Worm (Caenorhabditis elegans) whole organism, L1 larva: ENCODE results near the gene crb-1.

Source experiments
- C04F5.9 ChIP-seq: sonication (generic microtip); optimal IDR thresholded peaks from 2 replicates; lab custom pipeline; 2016; ENCODE audit warnings: missing genetic modification characterization, missing compliant biosample characterization
- F16B12.6 ChIP-seq: fragments of 150-350 bp; optimal IDR thresholded peaks from 2 replicates; lab custom pipeline; 2014; ENCODE audit warnings: missing biosample characterization, missing genetic modification characterization
- Y116A8C.19 ChIP-seq: sonication (generic microtip); optimal IDR thresholded peaks from 2 replicates; lab custom pipeline; 2016; ENCODE audit warnings: missing compliant biosample characterization, missing genetic modification characterization, borderline replicate concordance
- alr-1 ChIP-seq: fragments of 200-800 bp; sonication (Bioruptor generic); optimal IDR thresholded peaks from 2 replicates; lab custom pipeline; 2018; ENCODE audit warnings: borderline replicate concordance, mild to moderate bottlenecking, missing genetic modification characterization, missing compliant biosample characterization
- aly-2 ChIP-seq: fragments of 150-350 bp; optimal IDR thresholded peaks from 2 replicates; lab custom pipeline; 2014; ENCODE audit warnings: missing biosample characterization, missing genetic modification characterization
- ama-1 ChIP-seq: fragments of 150-350 bp; optimal IDR thresholded peaks from 2 replicates; lab custom pipeline; 2014
- ceh-63 ChIP-seq: fragments of 200-800 bp; sonication (Bioruptor generic); optimal IDR thresholded peaks from 2 replicates; lab custom pipeline; 2018; ENCODE audit warnings: mild to moderate bottlenecking, missing genetic modification characterization, missing compliant biosample characterization
- ceh-8 ChIP-seq: fragments of 200-800 bp; sonication (Bioruptor generic); optimal IDR thresholded peaks from 2 replicates; lab custom pipeline; 2018; ENCODE audit warnings: mild to moderate bottlenecking, missing genetic modification characterization, moderate library complexity, missing compliant biosample characterization
- ceh-82 ChIP-seq, 3 experiments: fragments of 150-350 bp in 1 of 3; sonication (generic microtip) in 2 of 3; optimal IDR thresholded peaks; 2 replicates each; lab custom pipeline; 2014 to 2017; ENCODE audit warnings: missing biosample characterization in 3 of 3, missing genetic modification characterization in 3 of 3
- ceh-88 ChIP-seq: fragments of 200-800 bp; sonication (Bioruptor generic); IDR thresholded peaks from 2 replicates; pipeline ENCODE4 v1.3.6; 2022; ENCODE audit warnings: missing genetic modification characterization, missing compliant biosample characterization
- ces-1 ChIP-seq: fragments of 150-350 bp; optimal IDR thresholded peaks from 2 replicates; lab custom pipeline; 2014; ENCODE audit warnings: missing biosample characterization, missing genetic modification reagents, missing genetic modification characterization
- dpl-1 ChIP-seq, 3 experiments: fragments of 150-350 bp in 2 of 3; sonication (generic microtip) in 1 of 3; optimal IDR thresholded peaks; 2 replicates each; lab custom pipeline; 2014 to 2017; ENCODE audit warnings: missing biosample characterization in 3 of 3, missing genetic modification characterization in 3 of 3, missing genetic modification reagents in 3 of 3
- dsc-1 ChIP-seq: sonication (generic microtip); optimal IDR thresholded peaks from 2 replicates; lab custom pipeline; 2016; ENCODE audit warnings: mild to moderate bottlenecking, missing genetic modification characterization, missing compliant biosample characterization
- efl-3 ChIP-seq: fragments of 200-800 bp; sonication (Bioruptor generic); optimal IDR thresholded peaks from 2 replicates; lab custom pipeline; 2018; ENCODE audit warnings: mild to moderate bottlenecking, missing genetic modification characterization, missing compliant biosample characterization
- egl-13 ChIP-seq: sonication (generic microtip); optimal IDR thresholded peaks from 2 replicates; lab custom pipeline; 2016; ENCODE audit warnings: missing genotype, missing genetic modification reagents, missing genetic modification characterization, missing compliant biosample characterization
- egl-27 ChIP-seq, 2 experiments: fragments of 150-350 bp in 1 of 2; sonication (generic microtip); optimal IDR thresholded peaks; 3 replicates each; lab custom pipeline; 2017 to 2018; ENCODE audit warnings: missing biosample characterization in 2 of 2, missing genetic modification characterization in 2 of 2, missing genetic modification reagents in 2 of 2
- elt-2 ChIP-seq: sonication (generic microtip); optimal IDR thresholded peaks from 2 replicates; lab custom pipeline; 2016; ENCODE audit warnings: missing genetic modification characterization, mild to moderate bottlenecking, inconsistent platforms, missing compliant biosample characterization, missing genetic modification reagents
- elt-3 ChIP-seq, 6 experiments: fragments of 150-350 bp in 1 of 6; sonication (generic microtip); optimal IDR thresholded peaks; 2 replicates each; lab custom pipeline; 2017 to 2018; ENCODE audit warnings: missing biosample characterization in 6 of 6, missing genetic modification characterization in 6 of 6, inconsistent platforms in 1 of 6
- ets-5 ChIP-seq: fragments of 200-800 bp; sonication (Bioruptor generic); IDR thresholded peaks from 2 replicates; pipeline ENCODE4 v1.3.6; 2022; ENCODE audit warnings: missing genetic modification characterization, missing compliant biosample characterization
- fkh-10 ChIP-seq: sonication (generic microtip); optimal IDR thresholded peaks from 2 replicates; lab custom pipeline; 2017; ENCODE audit warnings: missing biosample characterization, missing genetic modification reagents, missing genetic modification characterization
- hlh-17 ChIP-seq: fragments of 200-800 bp; sonication (Bioruptor generic); optimal IDR thresholded peaks from 2 replicates; lab custom pipeline; 2018; ENCODE audit warnings: missing genetic modification characterization, mild to moderate bottlenecking, missing compliant biosample characterization, moderate library complexity, borderline replicate concordance
- hlh-4 ChIP-seq: sonication (generic microtip); optimal IDR thresholded peaks from 2 replicates; lab custom pipeline; 2016; ENCODE audit warnings: mild to moderate bottlenecking, missing genetic modification characterization, missing compliant biosample characterization
- jun-1 ChIP-seq: fragments of 150-350 bp; optimal IDR thresholded peaks from 2 replicates; lab custom pipeline; 2014; ENCODE audit warnings: missing biosample characterization, missing genetic modification reagents, missing genetic modification characterization
- lin-13 ChIP-seq: fragments of 150-350 bp; optimal IDR thresholded peaks from 2 replicates; lab custom pipeline; 2014; ENCODE audit warnings: missing biosample characterization, missing genetic modification reagents, missing genetic modification characterization
- lin-14 ChIP-seq: fragments of 200-800 bp; sonication (Bioruptor generic); optimal IDR thresholded peaks from 2 replicates; lab custom pipeline; 2018; ENCODE audit warnings: mild to moderate bottlenecking, missing genetic modification characterization, moderate library complexity, missing compliant biosample characterization
- lin-39 ChIP-seq: fragments of 150-350 bp; optimal IDR thresholded peaks from 2 replicates; lab custom pipeline; 2014; ENCODE audit warnings: missing biosample characterization, missing genetic modification reagents, missing genetic modification characterization
- lir-3 ChIP-seq: sonication (generic microtip); optimal IDR thresholded peaks from 2 replicates; lab custom pipeline; 2016; ENCODE audit warnings: mild to moderate bottlenecking, missing genetic modification characterization, moderate library complexity, missing compliant biosample characterization; ENCODE audit not compliant: poor library complexity
- lsy-2 ChIP-seq, 2 experiments: fragments of 150-350 bp; optimal IDR thresholded peaks; 2 replicates each; lab custom pipeline; 2014; ENCODE audit warnings: missing biosample characterization in 2 of 2, missing genetic modification characterization in 2 of 2
- mdl-1 ChIP-seq, 2 experiments: fragments of 150-350 bp; optimal IDR thresholded peaks; 2 replicates each; lab custom pipeline; 2014 to 2017; ENCODE audit warnings: missing biosample characterization in 2 of 2, missing genetic modification characterization in 2 of 2, inconsistent platforms in 1 of 2
- mef-2 ChIP-seq: fragments of 150-350 bp; optimal IDR thresholded peaks from 2 replicates; lab custom pipeline; 2014; ENCODE audit warnings: missing biosample characterization, missing genetic modification characterization
- mep-1 ChIP-seq: fragments of 150-350 bp; optimal IDR thresholded peaks from 2 replicates; lab custom pipeline; 2014; ENCODE audit warnings: missing biosample characterization, missing genetic modification characterization
- nhr-11 ChIP-seq: fragments of 150-350 bp; optimal IDR thresholded peaks from 2 replicates; lab custom pipeline; 2014; ENCODE audit warnings: missing biosample characterization, missing genetic modification characterization
- nhr-19 ChIP-seq: fragments of 200-800 bp; sonication (Bioruptor generic); conservative IDR thresholded peaks from 2 replicates; pipeline ENCODE4 v1.3.6; 2022; ENCODE audit warnings: missing genetic modification characterization, missing compliant biosample characterization
- nhr-20 ChIP-seq: sonication (generic microtip); optimal IDR thresholded peaks from 2 replicates; lab custom pipeline; 2016; ENCODE audit warnings: mild to moderate bottlenecking, missing genetic modification characterization, missing compliant biosample characterization
- nhr-237 ChIP-seq: fragments of 150-350 bp; optimal IDR thresholded peaks from 2 replicates; lab custom pipeline; 2014; ENCODE audit warnings: missing biosample characterization, missing genetic modification characterization
- nhr-71 ChIP-seq: sonication (generic microtip); optimal IDR thresholded peaks from 2 replicates; lab custom pipeline; 2016; ENCODE audit warnings: mild to moderate bottlenecking, missing genetic modification characterization, moderate library complexity, missing compliant biosample characterization
- nhr-76 ChIP-seq: sonication (generic microtip); optimal IDR thresholded peaks from 2 replicates; lab custom pipeline; 2017; ENCODE audit warnings: missing biosample characterization, missing genetic modification characterization
- nhr-77 ChIP-seq: fragments of 150-350 bp; optimal IDR thresholded peaks from 2 replicates; lab custom pipeline; 2014; ENCODE audit warnings: missing biosample characterization, missing genetic modification characterization
- nhr-84 ChIP-seq: sonication (generic microtip); optimal IDR thresholded peaks from 2 replicates; lab custom pipeline; 2017; ENCODE audit warnings: missing biosample characterization, missing genetic modification characterization
- nhr-85 ChIP-seq: sonication (generic microtip); peaks from one replicate; lab custom pipeline; 2016; ENCODE audit warnings: missing genetic modification characterization, inconsistent platforms, missing compliant biosample characterization
- pag-3 ChIP-seq: sonication (generic microtip); optimal IDR thresholded peaks from 2 replicates; lab custom pipeline; 2017; ENCODE audit warnings: missing genetic modification characterization, mild to moderate bottlenecking, missing compliant biosample characterization, antibody characterized with exemption, borderline replicate concordance; ENCODE audit not compliant: insufficient read depth
- pqm-1 ChIP-seq: sonication (generic microtip); optimal IDR thresholded peaks from 3 replicates; lab custom pipeline; 2017; ENCODE audit warnings: missing biosample characterization, missing genetic modification characterization
- skn-1 ChIP-seq: fragments of 150-350 bp; optimal IDR thresholded peaks from 2 replicates; lab custom pipeline; 2014; ENCODE audit warnings: missing biosample characterization, missing genetic modification characterization
- snpc-4 ChIP-seq: fragments of 150-350 bp; optimal IDR thresholded peaks from 2 replicates; lab custom pipeline; 2014; ENCODE audit warnings: missing biosample characterization, missing genetic modification characterization
- sox-4 ChIP-seq: sonication (generic microtip); optimal IDR thresholded peaks from 2 replicates; lab custom pipeline; 2016; ENCODE audit warnings: missing genetic modification characterization, missing compliant biosample characterization
- tbx-2 ChIP-seq: sonication (generic microtip); optimal IDR thresholded peaks from 2 replicates; lab custom pipeline; 2016; ENCODE audit warnings: missing genetic modification characterization, missing compliant biosample characterization
- unc-130 ChIP-seq: fragments of 150-350 bp; optimal IDR thresholded peaks from 2 replicates; lab custom pipeline; 2017; ENCODE audit warnings: missing biosample characterization, missing genetic modification characterization, inconsistent platforms
- unc-62 ChIP-seq: fragments of 150-350 bp; optimal IDR thresholded peaks from 2 replicates; lab custom pipeline; 2014; ENCODE audit warnings: missing biosample characterization, missing genetic modification reagents, missing genetic modification characterization
- unc-86 ChIP-seq: sonication (generic microtip); optimal IDR thresholded peaks from 2 replicates; lab custom pipeline; 2016; ENCODE audit warnings: missing genetic modification characterization, missing compliant biosample characterization
- vab-15 ChIP-seq: sonication (generic microtip); optimal IDR thresholded peaks from 2 replicates; lab custom pipeline; 2017; ENCODE audit warnings: missing genotype, mild to moderate bottlenecking, missing genetic modification characterization, missing compliant biosample characterization
- xbp-1 ChIP-seq: sonication (generic microtip); optimal IDR thresholded peaks from 2 replicates; lab custom pipeline; 2016; ENCODE audit warnings: missing genetic modification characterization, missing compliant biosample characterization
- ztf-11 ChIP-seq, 2 experiments: sonication (generic microtip); optimal IDR thresholded peaks; 2 replicates each; lab custom pipeline; 2016 to 2017; ENCODE audit warnings: missing genetic modification characterization in 2 of 2, missing biosample characterization in 1 of 2, missing compliant biosample characterization in 1 of 2

The crb-1 gene

DNA sequence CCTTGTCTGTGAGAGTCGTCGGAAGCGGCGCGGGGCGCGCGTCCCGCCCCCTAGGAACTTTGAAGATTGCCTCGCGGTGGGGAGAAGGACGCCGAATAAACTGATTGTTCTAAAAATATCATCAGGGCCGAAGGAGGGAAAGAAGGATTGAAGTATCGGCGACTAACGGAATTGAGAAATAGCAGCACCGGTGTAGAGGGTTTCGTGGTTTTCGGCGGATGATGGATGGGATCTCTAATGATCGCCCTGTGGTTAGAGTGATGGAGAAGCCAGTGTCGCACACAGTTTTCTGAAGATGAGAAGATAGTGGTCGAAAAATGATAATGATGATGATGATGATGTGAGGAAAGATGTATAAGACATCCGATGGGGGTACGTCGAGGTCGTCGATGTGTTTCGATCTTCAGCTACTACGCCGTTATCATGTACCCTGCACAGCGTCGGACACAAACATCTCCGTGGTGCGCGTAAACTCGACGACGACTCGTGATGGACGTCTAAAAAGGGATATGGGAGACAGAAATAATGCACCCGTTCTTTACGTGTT lies 7.8 kb upstream of the crb-1 start, which contains the start of gene osm-11:
osm-11 (minus strand) TSS at position 51 of the 547 bp plus-strand sequence.
- TF ChIP-seq Y116A8C.19 (tag; lab: Kevin White, UChicago), result no peak
- TF ChIP-seq egl-27 (tag; optimal IDR thresholded peaks at IDR 0.05; lab: Kevin White, UChicago), result peak in 1 of 2 experiments; percentile 20
- no peak for TF ChIP-seq ceh-88 (GFP tag; lab: Robert Waterston, UW)
- TF ChIP-seq alr-1 (tag; lab: Kevin White, UChicago), result no peak
- no peak for TF ChIP-seq dsc-1 (tag; lab: Kevin White, UChicago)
- no peak for TF ChIP-seq ets-5 (GFP tag; lab: Robert Waterston, UW)
- no peak for TF ChIP-seq hlh-17 (GFP tag; lab: Kevin White, UChicago)
- TF ChIP-seq ama-1, result no peak
- no peak for TF ChIP-seq pqm-1 (tag; lab: Kevin White, UChicago)
- peak; percentile 80 for TF ChIP-seq nhr-71 (tag; lab: Kevin White, UChicago)
- TF ChIP-seq nhr-84 (tag; lab: Kevin White, UChicago), result no peak
- no peak for TF ChIP-seq lin-13
- peak; percentile 13 for TF ChIP-seq skn-1 (tag; lab: Kevin White, UChicago)
- no peak for TF ChIP-seq elt-2
- no peak for TF ChIP-seq mef-2
- TF ChIP-seq lsy-2 (tag; optimal IDR thresholded peaks at IDR 0.05; lab: Kevin White, UChicago), result peak in 1 of 2 experiments; percentile 1
- TF ChIP-seq hlh-4 (tag; lab: Kevin White, UChicago), result no peak
- TF ChIP-seq ces-1 (GFP tag; lab: Kevin White, UChicago), result no peak
- no peak for TF ChIP-seq ceh-63 (GFP tag; lab: Kevin White, UChicago)
- TF ChIP-seq egl-13 (tag; lab: Kevin White, UChicago), result no peak
- no peak for TF ChIP-seq nhr-237 (tag; lab: Kevin White, UChicago)
- peak in 1 of 2 experiments; percentile 4 for TF ChIP-seq mdl-1 (tag; optimal IDR thresholded peaks at IDR 0.05; lab: Kevin White, UChicago)
- no peak for TF ChIP-seq nhr-77 (tag; lab: Kevin White, UChicago)
- no peak for TF ChIP-seq efl-3 (GFP tag; lab: Kevin White, UChicago)
- no peak for TF ChIP-seq sox-4 (tag; lab: Kevin White, UChicago)
- TF ChIP-seq dpl-1 (GFP tag; optimal IDR thresholded peaks at IDR 0.05; lab: Kevin White, UChicago), result peak in 1 of 3 experiments; percentile 1
- TF ChIP-seq mep-1 (tag; lab: Kevin White, UChicago), result no peak
- TF ChIP-seq pag-3 (tag; lab: Kevin White, UChicago), result no peak
- TF ChIP-seq jun-1, result no peak
- TF ChIP-seq unc-130, result peak; percentile 56
- no peak for TF ChIP-seq lir-3 (tag; lab: Kevin White, UChicago)
- TF ChIP-seq fkh-10 (GFP tag; lab: Kevin White, UChicago), result no peak
- peak; percentile 49 for TF ChIP-seq nhr-19 (GFP tag; lab: Robert Waterston, UW)
- TF ChIP-seq ceh-82 (tag; optimal IDR thresholded peaks at IDR 0.05; lab: Kevin White, UChicago), result no peak
- TF ChIP-seq snpc-4 (tag; lab: Kevin White, UChicago), result no peak
- TF ChIP-seq elt-3 (tag; optimal IDR thresholded peaks at IDR 0.05; lab: Kevin White, UChicago), result peak in 5 of 6 experiments; percentile 21 to 65 (median 42)
- TF ChIP-seq C04F5.9 (tag; lab: Kevin White, UChicago), result no peak
- peak; percentile 69 for TF ChIP-seq nhr-20
- TF ChIP-seq lin-39 (tag; lab: Kevin White, UChicago), result no peak
- TF ChIP-seq unc-86 (tag; lab: Kevin White, UChicago), result no peak
- no peak for TF ChIP-seq unc-62
- no peak for TF ChIP-seq aly-2 (tag; lab: Kevin White, UChicago)
- no peak for TF ChIP-seq nhr-76 (tag; lab: Kevin White, UChicago)
- TF ChIP-seq xbp-1 (tag; lab: Kevin White, UChicago), result no peak
- TF ChIP-seq tbx-2 (tag; lab: Kevin White, UChicago), result peak; percentile 63
- TF ChIP-seq F16B12.6 (tag; lab: Kevin White, UChicago), result no peak
- no peak for TF ChIP-seq ceh-8
- peak; percentile 98 for TF ChIP-seq nhr-85
- TF ChIP-seq lin-14 (GFP tag; lab: Kevin White, UChicago), result peak; percentile 50
- TF ChIP-seq nhr-11 (tag; lab: Kevin White, UChicago), result no peak
- TF ChIP-seq vab-15, result no peak
- TF ChIP-seq ztf-11 (tag; optimal IDR thresholded peaks at IDR 0.05; lab: Kevin White, UChicago), result no peak
